Worm (Caenorhabditis elegans): ENCODE results near the gene bath-46.

DNA sequence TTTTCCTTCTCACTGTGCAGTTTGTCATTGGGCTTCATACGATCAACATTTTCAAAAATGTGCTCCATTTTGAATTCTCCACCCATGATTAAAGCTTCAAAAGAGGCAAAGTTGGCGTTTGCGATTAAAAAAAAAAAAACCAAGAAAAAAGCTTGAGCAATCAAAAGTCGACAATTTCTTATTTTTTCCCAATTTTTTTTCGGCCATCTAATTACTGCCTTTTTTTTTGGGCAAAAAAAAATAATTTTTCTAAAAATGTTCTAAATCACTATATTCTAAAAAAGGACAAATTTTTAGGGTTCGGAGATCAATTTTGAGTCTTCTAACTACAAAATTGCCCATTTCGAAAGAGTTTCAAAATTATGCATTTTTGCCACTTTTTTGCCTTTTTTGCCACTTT, 21.7 kb upstream of the bath-46 start, which contains the start of gene K05F6.10:
- TF ChIP-seq cebp-1 (GFP tag; IDR thresholded peaks at IDR 0.05) (no peak), cebp-1 (tag; optimal IDR thresholded peaks at IDR 0.05) (no peak), nhr-90 (tag; optimal IDR thresholded peaks at IDR 0.05) (no peak), tbx-9 (tag; optimal IDR thresholded peaks at IDR 0.05; ENCODE audit: borderline replicate concordance) (no peak), akir-1 (GFP tag; optimal IDR thresholded peaks at IDR 0.05) (no peak), snpc-4 (GFP tag; optimal IDR thresholded peaks at IDR 0.05) (no peak), snpc-4 (tag; optimal IDR thresholded peaks at IDR 0.05) (no peak), C06A6.2 (GFP tag; conservative IDR thresholded peaks at IDR 0.05) (no peak)
